Fruit fly (Drosophila melanogaster) whole organism, embryonic: ENCODE results near the gene Nepl3.

Experiments
- CG1024 ChIP-seq: fragments of 200-800 bp; sonication (Bioruptor generic); IDR thresholded peaks from 2 replicates; pipeline ENCODE4 v1.3.6; 2022; ENCODE audit warnings: missing biosample characterization, missing genetic modification characterization
- CG10267 ChIP-seq: fragments of 200-800 bp; sonication (Bioruptor generic); optimal IDR thresholded peaks from 2 replicates; lab custom pipeline; 2018; ENCODE audit warnings: missing biosample characterization, mild to moderate bottlenecking, missing genetic modification characterization, moderate library complexity
- CG10543 ChIP-seq: fragments of 200-800 bp; sonication (Bioruptor generic); optimal IDR thresholded peaks from 3 replicates; lab custom pipeline; 2017; ENCODE audit warnings: missing biosample characterization, mild to moderate bottlenecking, missing genetic modification characterization, moderate library complexity
- CG11093 ChIP-seq: fragments of 200-800 bp; sonication (Bioruptor generic); IDR thresholded peaks from 3 replicates; pipeline ENCODE4 v1.3.6; 2022; ENCODE audit warnings: missing biosample characterization, missing genetic modification characterization
- CG12769 ChIP-seq: fragments of 200-800 bp; sonication (Bioruptor generic); optimal IDR thresholded peaks from 2 replicates; lab custom pipeline; 2019; ENCODE audit warnings: missing biosample characterization, mild to moderate bottlenecking, missing genetic modification characterization, moderate library complexity
- CG14860 ChIP-seq: fragments of 200-800 bp; sonication (Bioruptor generic); IDR thresholded peaks from 3 replicates; pipeline ENCODE4 v1.3.6; 2022; ENCODE audit warnings: missing biosample characterization, missing genetic modification characterization; ENCODE audit not compliant: partially characterized antibody
- CG18476 ChIP-seq: fragments of 200-800 bp; sonication (Bioruptor generic); optimal IDR thresholded peaks from 2 replicates; lab custom pipeline; 2016; ENCODE audit warnings: missing biosample characterization, mild to moderate bottlenecking, missing genetic modification characterization
- CG31224 ChIP-seq: fragments of 200-800 bp; sonication (Bioruptor generic); IDR thresholded peaks from 2 replicates; pipeline ENCODE4 v1.3.6; 2022; ENCODE audit warnings: missing biosample characterization, missing genetic modification characterization
- CG32532 ChIP-seq: fragments of 200-800 bp; sonication (Bioruptor generic); IDR thresholded peaks from 2 replicates; pipeline ENCODE4 v1.3.6; 2022; ENCODE audit warnings: missing biosample characterization, missing genetic modification characterization
- CG4854 ChIP-seq: fragments of 200-800 bp; sonication (Bioruptor generic); optimal IDR thresholded peaks from 2 replicates; lab custom pipeline; 2016; ENCODE audit warnings: missing biosample characterization, missing genetic modification characterization, inconsistent platforms
- CG6254 ChIP-seq: fragments of 200-800 bp; sonication (Bioruptor generic); optimal IDR thresholded peaks from 3 replicates; lab custom pipeline; 2017; ENCODE audit warnings: mild to moderate bottlenecking, missing biosample characterization, missing genetic modification reagents, missing genetic modification characterization
- CG7987 ChIP-seq: fragments of 200-800 bp; sonication (Bioruptor generic); optimal IDR thresholded peaks from 2 replicates; lab custom pipeline; 2018; ENCODE audit warnings: missing biosample characterization, mild to moderate bottlenecking, missing genetic modification characterization, moderate library complexity
- CG9797 ChIP-seq: fragments of 200-800 bp; sonication (Bioruptor generic); optimal IDR thresholded peaks from 3 replicates; lab custom pipeline; 2018; ENCODE audit warnings: missing biosample characterization, mild to moderate bottlenecking, missing genetic modification characterization
- CrebB ChIP-seq: fragments of 200-800 bp; sonication (Bioruptor generic); optimal IDR thresholded peaks from 3 replicates; lab custom pipeline; 2018; ENCODE audit warnings: missing biosample characterization, mild to moderate bottlenecking, missing genetic modification characterization
- D19B ChIP-seq: fragments of 200-800 bp; sonication (Bioruptor generic); optimal IDR thresholded peaks from 2 replicates; lab custom pipeline; 2017; ENCODE audit warnings: missing biosample characterization, mild to moderate bottlenecking, missing genetic modification characterization
- Deaf1 ChIP-seq: fragments of 200-800 bp; optimal IDR thresholded peaks from 3 replicates; lab custom pipeline; 2019; ENCODE audit warnings: missing biosample characterization, mild to moderate bottlenecking, missing genetic modification characterization, moderate library complexity
- Dll ChIP-seq: fragments of 200-800 bp; sonication (Bioruptor generic); IDR thresholded peaks from 4 replicates; pipeline ENCODE4 v1.3.6; 2022; ENCODE audit warnings: missing biosample characterization, missing genetic modification characterization; ENCODE audit not compliant: partially characterized antibody
- E2f2 ChIP-seq: fragments of 200-800 bp; sonication (Bioruptor generic); IDR thresholded peaks from 2 replicates; pipeline ENCODE4 v1.3.6; 2022; ENCODE audit warnings: missing biosample characterization, missing genetic modification characterization
- Elba2 ChIP-seq: fragments of 200-800 bp; sonication (Bioruptor generic); optimal IDR thresholded peaks from 3 replicates; lab custom pipeline; 2016; ENCODE audit warnings: missing biosample characterization, missing genetic modification characterization
- Ets97D ChIP-seq: fragments of 200-800 bp; sonication (Bioruptor generic); optimal IDR thresholded peaks from 3 replicates; lab custom pipeline; 2016; ENCODE audit warnings: missing biosample characterization, missing genetic modification characterization
- HLH54F ChIP-seq: fragments of 200-800 bp; sonication (Bioruptor generic); optimal IDR thresholded peaks from 3 replicates; lab custom pipeline; 2016; ENCODE audit warnings: missing biosample characterization, missing genetic modification characterization
- HmgD ChIP-seq: fragments of 200-800 bp; sonication (Bioruptor generic); optimal IDR thresholded peaks from 3 replicates; lab custom pipeline; 2016; ENCODE audit warnings: missing biosample characterization, missing genetic modification characterization
- Jarid2 ChIP-seq: fragments of 200-800 bp; sonication (Bioruptor generic); optimal IDR thresholded peaks from 3 replicates; lab custom pipeline; 2017; ENCODE audit warnings: mild to moderate bottlenecking, missing biosample characterization, missing genetic modification reagents, missing genetic modification characterization
- Kr ChIP-seq: fragments of 200-800 bp; sonication (Bioruptor generic); optimal IDR thresholded peaks from 2 replicates; lab custom pipeline; 2017; ENCODE audit warnings: missing biosample characterization, mild to moderate bottlenecking, missing genetic modification characterization
- MESR4 ChIP-seq: fragments of 200-800 bp; sonication (Bioruptor generic); optimal IDR thresholded peaks from 2 replicates; lab custom pipeline; 2018; ENCODE audit warnings: missing biosample characterization, mild to moderate bottlenecking, missing genetic modification characterization, moderate library complexity
- Myb ChIP-seq: fragments of 200-800 bp; sonication (Bioruptor generic); optimal IDR thresholded peaks from 2 replicates; lab custom pipeline; 2016; ENCODE audit warnings: missing biosample characterization, missing genetic modification characterization
- Rfx ChIP-seq: fragments of 200-800 bp; sonication (Bioruptor generic); IDR thresholded peaks from 2 replicates; pipeline ENCODE4 v1.3.6; 2022; ENCODE audit warnings: missing biosample characterization, missing genetic modification characterization
- Scr ChIP-seq: fragments of 200-800 bp; sonication (Bioruptor generic); IDR thresholded peaks from 2 replicates; pipeline ENCODE4 v1.3.6; 2022; ENCODE audit warnings: missing biosample characterization, missing genetic modification characterization; ENCODE audit not compliant: partially characterized antibody
- ab ChIP-seq: fragments of 200-800 bp; sonication (Bioruptor generic); optimal IDR thresholded peaks from 2 replicates; lab custom pipeline; 2016; ENCODE audit warnings: missing biosample characterization, missing genetic modification characterization
- ato ChIP-seq: fragments of 200-800 bp; sonication (Bioruptor generic); IDR thresholded peaks from 2 replicates; pipeline ENCODE4 v1.3.6; 2022; ENCODE audit warnings: missing biosample characterization, missing genetic modification characterization; ENCODE audit not compliant: partially characterized antibody
- ci ChIP-seq: fragments of 200-800 bp; sonication (Bioruptor generic); IDR thresholded peaks from 3 replicates; pipeline ENCODE4 v1.3.6; 2022; ENCODE audit warnings: missing biosample characterization, missing genetic modification characterization
- crp ChIP-seq, 2 experiments: fragments of 200-800 bp; sonication (Bioruptor generic); optimal IDR thresholded peaks; 2 replicates in 1 of 2; 3 replicates in 1 of 2; lab custom pipeline; 2017; ENCODE audit warnings: missing biosample characterization in 2 of 2, missing genetic modification characterization in 2 of 2, mild to moderate bottlenecking in 1 of 2, moderate library complexity in 1 of 2
- emc ChIP-seq: fragments of 200-800 bp; sonication (Bioruptor generic); optimal IDR thresholded peaks from 2 replicates; lab custom pipeline; 2016; ENCODE audit warnings: missing biosample characterization, missing genetic modification characterization
- exex ChIP-seq: fragments of 200-800 bp; sonication (Bioruptor generic); optimal IDR thresholded peaks from 4 replicates; lab custom pipeline; 2018; ENCODE audit warnings: missing biosample characterization, mild to moderate bottlenecking, missing genetic modification characterization, moderate library complexity
- insv ChIP-seq, 2 experiments: fragments of 200-800 bp; sonication (Bioruptor generic); optimal IDR thresholded peaks; 3 replicates each; lab custom pipeline; 2016 to 2018; ENCODE audit warnings: missing biosample characterization in 2 of 2, missing genetic modification characterization in 2 of 2
- nmo ChIP-seq: fragments of 200-800 bp; sonication (Bioruptor generic); optimal IDR thresholded peaks from 2 replicates; lab custom pipeline; 2018; ENCODE audit warnings: missing biosample characterization, mild to moderate bottlenecking, missing genetic modification characterization, moderate library complexity
- pan ChIP-seq, 4 experiments: fragments of >200 bp in 3 of 4; fragments of 200-800 bp in 1 of 4; sonication (Bioruptor generic) in 1 of 4; optimal IDR thresholded peaks in 3 of 4; IDR thresholded peaks in 1 of 4; 2 replicates each; pipeline versions ENCODE4 v1.3.6 to Lab custom; 2017 to 2022; ENCODE audit warnings: missing biosample characterization in 2 of 4, missing genetic modification characterization in 2 of 4, mixed read lengths in 1 of 4
- pzg ChIP-seq: fragments of 200-800 bp; sonication (Bioruptor generic); optimal IDR thresholded peaks from 3 replicates; lab custom pipeline; 2018; ENCODE audit warnings: missing biosample characterization, mild to moderate bottlenecking, missing genetic modification characterization, moderate library complexity
- ranshi ChIP-seq: fragments of 200-800 bp; sonication (Bioruptor generic); IDR thresholded peaks from 2 replicates; pipeline ENCODE4 v1.3.6; 2022; ENCODE audit warnings: missing biosample characterization, missing genetic modification characterization
- sens ChIP-seq: fragments of 200-800 bp; sonication (Bioruptor generic); peaks from one replicate; lab custom pipeline; 2016; ENCODE audit warnings: missing biosample characterization, missing genetic modification characterization
- usp ChIP-seq: fragments of >200 bp; optimal IDR thresholded peaks from 2 replicates; lab custom pipeline; 2017; ENCODE audit warnings: missing biosample characterization, missing genetic modification characterization
- vnd ChIP-seq: fragments of 200-800 bp; sonication (Bioruptor generic); IDR thresholded peaks from 3 replicates; pipeline ENCODE4 v1.3.6; 2022; ENCODE audit warnings: missing biosample characterization, missing genetic modification characterization; ENCODE audit not compliant: partially characterized antibody
- z ChIP-seq: fragments of 200-800 bp; sonication (Bioruptor generic); IDR thresholded peaks from 3 replicates; pipeline ENCODE4 v1.3.6; 2022; ENCODE audit warnings: missing biosample characterization, missing genetic modification characterization
- zfh1 ChIP-seq: fragments of 200-800 bp; sonication (Bioruptor generic); IDR thresholded peaks from 3 replicates; pipeline ENCODE4 v1.3.6; 2022; ENCODE audit warnings: missing biosample characterization, missing genetic modification characterization

Gene Nepl3

dm6 chr2L:5058094-5058493 lies at the start of gene Nepl3 (continued):
- TF ChIP-seq Myb (GFP tag; lab: Kevin White, UChicago): no peak
- no peak for TF ChIP-seq Kr (GFP tag; lab: Kevin White, UChicago)
- TF ChIP-seq insv (GFP tag; optimal IDR thresholded peaks at IDR 0.05; lab: Kevin White, UChicago): no peak
- TF ChIP-seq Rfx (GFP tag; lab: Robert Waterston, UW): no peak

dm6 chr2L:5103733-5104132 lies 45.7 kb upstream of the Nepl3 start:
- TF ChIP-seq ab (no peak), sens (GFP tag; lab: Kevin White, UChicago) (peak; percentile 74), CG1024 (GFP tag; lab: Robert Waterston, UW) (no peak), CrebB (tag; lab: Kevin White, UChicago) (no peak), exex (tag; lab: Kevin White, UChicago) (no peak), ato (GFP tag; lab: Robert Waterston, UW) (no peak), CG18476 (GFP tag; lab: Kevin White, UChicago) (no peak), zfh1 (GFP tag; lab: Robert Waterston, UW) (0 out of 3 replicates have a peak, but pooled peaks have one; percentile 33)
- TF ChIP-seq, all 482 proteins: peak for 2

- TF ChIP-seq CG12769 (peak; percentile 39), CG32532 (0 out of 2 replicates have a peak, but pooled peaks have one; percentile 5), CG10543 (GFP tag; lab: Kevin White, UChicago) (peak; percentile 13), emc (no peak), ranshi (GFP tag; lab: Robert Waterston, UW) (no peak), CG4854 (GFP tag; lab: Kevin White, UChicago) (no peak), CG11093 (GFP tag; lab: Robert Waterston, UW) (no peak), Deaf1 (tag; lab: Kevin White, UChicago) (peak; percentile 88), ci (GFP tag; lab: Robert Waterston, UW) (0 out of 3 replicates have a peak, but pooled peaks have one; percentile 43)
These were observed 42.5 kb upstream of the Nepl3 start, which contains the start of gene Msp300 for dm6 chr2L:5100577-5100976. TSS of gene Msp300 (plus strand) at chr2L:5100877.

- peak; percentile 100 for TF ChIP-seq CG6254 (GFP tag; lab: Kevin White, UChicago)
- TF ChIP-seq Myb (GFP tag; lab: Kevin White, UChicago): peak; percentile 18
- peak; percentile 36 to 92 for TF ChIP-seq crp (GFP tag; optimal IDR thresholded peaks at IDR 0.05; lab: Kevin White, UChicago)
- no peak for TF ChIP-seq D19B
- no peak for TF ChIP-seq HLH54F (GFP tag; lab: Kevin White, UChicago)
- TF ChIP-seq HmgD (GFP tag; lab: Kevin White, UChicago): no peak
- TF ChIP-seq Ets97D (GFP tag; lab: Kevin White, UChicago): peak; percentile 24
- TF ChIP-seq Jarid2 (GFP tag; lab: Kevin White, UChicago): no peak
- TF ChIP-seq Elba2: peak; percentile 28
- TF ChIP-seq MESR4 (GFP tag; lab: Kevin White, UChicago): peak; percentile 83
- TF ChIP-seq Scr: peak; percentile 30; the same call in 1 of the 2 replicates
- TF ChIP-seq CG9797 (GFP tag; lab: Kevin White, UChicago): peak; percentile 61
- peak; percentile 70 for TF ChIP-seq E2f2 (GFP tag; lab: Robert Waterston, UW)
- 0 out of 4 replicates have a peak, but pooled peaks have one; percentile 34 for TF ChIP-seq Dll
- TF ChIP-seq CG10267: peak; percentile 2
- TF ChIP-seq z (GFP tag; lab: Robert Waterston, UW): no peak
- TF ChIP-seq pzg (GFP tag; lab: Kevin White, UChicago): peak; percentile 67
- TF ChIP-seq pan (optimal IDR thresholded peaks at IDR 0.05; lab: Kevin White, UChicago): no peak
- TF ChIP-seq pan (GFP tag; optimal IDR thresholded peaks at IDR 0.05 in 1 of 2, IDR thresholded peaks at IDR 0.05 in 1 of 2): no peak
- TF ChIP-seq nmo (GFP tag; lab: Kevin White, UChicago): peak; percentile 9
- no peak for TF ChIP-seq usp (GFP tag; lab: Kevin White, UChicago)
- TF ChIP-seq vnd (GFP tag; lab: Robert Waterston, UW): no peak
- TF ChIP-seq CG31224 (GFP tag; lab: Robert Waterston, UW): no peak
- peak; percentile 44 for TF ChIP-seq CG7987
- no peak for TF ChIP-seq CG14860 (GFP tag; lab: Robert Waterston, UW)
These were observed 41.8 kb upstream of the Nepl3 start, which contains the start of gene ND-13A for dm6 chr2L:5099790-5100360. TSS of gene ND-13A (minus strand) at chr2L:5100288.
